Worm (Caenorhabditis elegans) whole organism, L4/young adult: ENCODE data around the gene R02E12.12.

Source experiments
- W03F9.2 ChIP-seq: fragments of 150-350 bp; optimal IDR thresholded peaks from 2 replicates; lab custom pipeline; 2014; ENCODE audit warnings: missing biosample characterization, missing genetic modification characterization
- dao-5 ChIP-seq: sonication (generic microtip); optimal IDR thresholded peaks from 2 replicates; lab custom pipeline; 2016; ENCODE audit warnings: missing genotype, missing genetic modification characterization, moderate library complexity, missing compliant biosample characterization
- him-1 ChIP-seq: sonication (generic microtip); optimal IDR thresholded peaks from 2 replicates; lab custom pipeline; 2016; ENCODE audit warnings: missing genotype, missing genetic modification reagents, missing genetic modification characterization, missing compliant biosample characterization

ce11 chrX:3988575-3988974 is 14.7 kb upstream of the R02E12.12 start:
- TF ChIP-seq W03F9.2 (tag; lab: Kevin White, UChicago) (no peak), him-1 (tag; lab: Kevin White, UChicago) (no peak), dao-5 (tag; lab: Kevin White, UChicago) (no peak)
